Fruit fly (Drosophila melanogaster): ENCODE data around the gene Gr93b.

Gr93b gene

DNA sequence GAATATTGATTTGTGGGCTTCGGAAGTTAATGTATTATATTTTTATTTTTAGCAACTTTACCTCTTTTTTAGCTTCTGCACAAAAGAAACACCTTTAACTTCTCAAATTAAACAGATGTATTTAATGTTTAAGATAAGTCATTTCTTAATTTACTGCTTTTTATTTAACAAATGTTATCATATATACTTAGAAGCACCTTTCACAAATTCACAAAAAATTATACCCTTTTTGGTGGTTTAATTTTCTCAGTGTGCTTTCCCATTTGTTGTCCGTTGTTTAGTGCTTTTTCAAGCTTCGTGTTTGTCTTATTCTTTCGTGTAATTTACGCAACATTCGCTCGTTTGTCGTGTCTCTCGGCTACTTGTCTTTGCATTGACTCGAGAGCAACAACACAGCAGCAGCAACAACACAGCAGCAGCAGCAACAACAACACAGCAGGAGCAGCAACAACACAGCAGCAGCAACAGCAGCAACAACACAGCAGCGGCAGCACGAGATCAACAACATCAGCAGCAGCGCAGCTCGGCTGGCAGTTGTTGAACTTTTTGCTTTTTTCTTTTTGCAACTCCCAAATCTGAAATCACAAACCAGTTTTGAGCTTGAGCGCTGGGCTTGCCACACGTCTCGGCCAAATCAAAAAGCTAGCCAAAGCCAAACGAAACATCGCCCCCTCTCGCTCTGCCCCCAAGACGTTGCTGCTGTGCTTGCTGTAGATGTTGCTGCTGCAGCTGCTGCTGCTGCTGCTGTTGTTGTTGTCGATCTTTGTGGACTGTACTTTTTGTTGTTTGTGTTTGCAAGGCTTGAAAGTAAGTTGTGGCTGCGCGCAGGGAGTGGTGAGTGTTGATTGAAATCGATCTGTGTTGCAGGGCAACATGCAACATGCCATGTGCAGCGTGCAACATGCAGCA is 6.2 kb downstream of the Gr93b start (continued):
- TF ChIP-seq CG30431 (GFP tag; optimal IDR thresholded peaks at IDR 0.05), result no peak
- TF ChIP-seq CG7963 (GFP tag; IDR thresholded peaks at IDR 0.05; ENCODE audit: partially characterized antibody), result no peak
- TF ChIP-seq CG12769 (tag; optimal IDR thresholded peaks at IDR 0.05), result no peak
- no peak for TF ChIP-seq fd64A (GFP tag; optimal IDR thresholded peaks at IDR 0.05)
- TF ChIP-seq Poxn (GFP tag; IDR thresholded peaks at IDR 0.05), result 0 out of 2 replicates have a peak, but pooled peaks have one; percentile 5
- peak; percentile 54 for TF ChIP-seq Ada2b (GFP tag; IDR thresholded peaks at IDR 0.05)
- peak; percentile 86 for TF ChIP-seq dmrt99B (tag; optimal IDR thresholded peaks at IDR 0.05)
- no peak; the same call in 2 of the 3 replicates for TF ChIP-seq CG34422 (GFP tag; IDR thresholded peaks at IDR 0.05)
- TF ChIP-seq fru (optimal IDR thresholded peaks at IDR 0.05), result no peak
- no peak for TF ChIP-seq CG3726 (GFP tag; IDR thresholded peaks at IDR 0.05)
- TF ChIP-seq CG17802 (tag; optimal IDR thresholded peaks at IDR 0.05), result no peak
- TF ChIP-seq chinmo (GFP tag; IDR thresholded peaks at IDR 0.05; ENCODE audit: partially characterized antibody), result peak; percentile 77; the same call in 3 of the 4 replicates
- TF ChIP-seq ac (GFP tag; optimal IDR thresholded peaks at IDR 0.05), result no peak
- no peak for TF ChIP-seq CG17829 (tag; optimal IDR thresholded peaks at IDR 0.05)
- TF ChIP-seq bab2 (GFP tag; optimal IDR thresholded peaks at IDR 0.05), result no peak
- no peak for TF ChIP-seq Hand (GFP tag; optimal IDR thresholded peaks at IDR 0.05)
- peak; percentile 65 for TF ChIP-seq E2f1 (GFP tag; IDR thresholded peaks at IDR 0.05)
- TF ChIP-seq CG17186 (GFP tag; optimal IDR thresholded peaks at IDR 0.05), result no peak
- no peak for TF ChIP-seq CG6272 (GFP tag; IDR thresholded peaks at IDR 0.05)
- TF ChIP-seq Opbp (GFP tag; IDR thresholded peaks at IDR 0.05; ENCODE audit: partially characterized antibody), result no peak
- TF ChIP-seq tup (GFP tag; optimal IDR thresholded peaks at IDR 0.05), result no peak
- TF ChIP-seq CG6854 (GFP tag; optimal IDR thresholded peaks at IDR 0.05), result peak; percentile 8
- TF ChIP-seq croc (GFP tag; conservative IDR thresholded peaks at IDR 0.05), result no peak
- no peak for TF ChIP-seq ato (GFP tag; IDR thresholded peaks at IDR 0.05; ENCODE audit: partially characterized antibody)
- TF ChIP-seq CkIIα-i1 (GFP tag; IDR thresholded peaks at IDR 0.05), result no peak
- TF ChIP-seq tgo (GFP tag; IDR thresholded peaks at IDR 0.05), result peak; percentile 13; the same call in 1 of the 3 replicates
- no peak for TF ChIP-seq CG7372 (GFP tag; IDR thresholded peaks at IDR 0.05)
- no peak for TF ChIP-seq Dref (GFP tag; IDR thresholded peaks at IDR 0.05)
- no peak for TF ChIP-seq mirr (GFP tag; optimal IDR thresholded peaks at IDR 0.05)
- no peak for TF ChIP-seq CG2129 (GFP tag; IDR thresholded peaks at IDR 0.05; ENCODE audit: partially characterized antibody)
- TF ChIP-seq jigr1 (GFP tag; IDR thresholded peaks at IDR 0.05), result 0 out of 3 replicates have a peak, but pooled peaks have one; percentile 16
- TF ChIP-seq CG32532 (GFP tag; IDR thresholded peaks at IDR 0.05), result no peak
- 0 out of 3 replicates have a peak, but pooled peaks have one; percentile 32 for TF ChIP-seq z (GFP tag; IDR thresholded peaks at IDR 0.05)
- no peak for TF ChIP-seq NK7.1 (GFP tag; optimal IDR thresholded peaks at IDR 0.05)
- TF ChIP-seq CG31388 (GFP tag; optimal IDR thresholded peaks at IDR 0.05), result no peak
- peak; percentile 23 for TF ChIP-seq CG13296 (GFP tag; optimal IDR thresholded peaks at IDR 0.05)
- TF ChIP-seq nmo (GFP tag; optimal IDR thresholded peaks at IDR 0.05), result no peak
- TF ChIP-seq pfk (GFP tag; optimal IDR thresholded peaks at IDR 0.05), result no peak
- no peak for TF ChIP-seq wek (GFP tag; optimal IDR thresholded peaks at IDR 0.05)
- peak; percentile 67 for TF ChIP-seq fd96Cb (tag; optimal IDR thresholded peaks at IDR 0.05)
- TF ChIP-seq CG10462 (GFP tag; optimal IDR thresholded peaks at IDR 0.05), result no peak
- TF ChIP-seq CG4282 (GFP tag; optimal IDR thresholded peaks at IDR 0.05), result no peak
- peak; percentile 32 for TF ChIP-seq Med (GFP tag)
- peak; percentile 81 for TF ChIP-seq CG17359 (tag; optimal IDR thresholded peaks at IDR 0.05)
- no peak for TF ChIP-seq sug (tag; optimal IDR thresholded peaks at IDR 0.05)
- peak; percentile 73 for TF ChIP-seq phol (tag; optimal IDR thresholded peaks at IDR 0.05)
- no peak for TF ChIP-seq CG12299 (tag; optimal IDR thresholded peaks at IDR 0.05)
- TF ChIP-seq al (GFP tag; IDR thresholded peaks at IDR 0.05), result no peak
- no peak for TF ChIP-seq crp (GFP tag; optimal IDR thresholded peaks at IDR 0.05)
